Fruit fly (Drosophila melanogaster): ENCODE measurements around the gene ScsbetaA.

- TF ChIP-seq CG14711 (tag; optimal IDR thresholded peaks at IDR 0.05): peak; percentile 32
- TF ChIP-seq tj (GFP tag; optimal IDR thresholded peaks at IDR 0.05): no peak
- peak; percentile 89 for TF ChIP-seq Mnt (GFP tag; optimal IDR thresholded peaks at IDR 0.05)
- no peak for TF ChIP-seq CG12768 (GFP tag; optimal IDR thresholded peaks at IDR 0.05)
- TF ChIP-seq toe (GFP tag; optimal IDR thresholded peaks at IDR 0.05): peak; percentile 29
- no peak for TF ChIP-seq cnc (optimal IDR thresholded peaks at IDR 0.05)
- TF ChIP-seq CG7101 (tag; optimal IDR thresholded peaks at IDR 0.05): peak; percentile 49
Measured at dm6 chr3R:8944866-8945265, 6.3 kb downstream of the ScsbetaA start, which contains the start of gene CG11964.

Data from whole organism, adult.